Fruit fly (Drosophila melanogaster) whole organism, pupa: ENCODE measurements around the gene Cpr65Av.

ENCODE experiments used
- CG10348 ChIP-seq: fragments of 200-800 bp; sonication (Bioruptor generic); IDR thresholded peaks from 2 replicates; pipeline ENCODE4 v1.3.6; 2022; ENCODE audit warnings: missing biosample characterization, missing genetic modification characterization
- CG13204 ChIP-seq: fragments of 200-800 bp; sonication (Bioruptor generic); optimal IDR thresholded peaks from 2 replicates; lab custom pipeline; 2018; ENCODE audit warnings: missing biosample characterization, mild to moderate bottlenecking, missing genetic modification characterization, moderate library complexity
- CG15710 ChIP-seq: fragments of 200-800 bp; sonication (Bioruptor generic); optimal IDR thresholded peaks from 2 replicates; lab custom pipeline; 2018; ENCODE audit warnings: missing biosample characterization, mild to moderate bottlenecking, missing genetic modification characterization, moderate library complexity
- CG17806 ChIP-seq: fragments of 200-800 bp; sonication (Bioruptor generic); optimal IDR thresholded peaks from 2 replicates; lab custom pipeline; 2018; ENCODE audit warnings: missing biosample characterization, mild to moderate bottlenecking, missing genetic modification characterization, moderate library complexity
- CG4496 ChIP-seq: fragments of 200-800 bp; sonication (Bioruptor generic); IDR thresholded peaks from 3 replicates; pipeline ENCODE4 v1.3.6; 2022; ENCODE audit warnings: missing biosample characterization, missing genetic modification characterization
- CG8159 ChIP-seq: fragments of 200-800 bp; sonication (Bioruptor generic); optimal IDR thresholded peaks from 3 replicates; lab custom pipeline; 2018; ENCODE audit warnings: missing biosample characterization, mild to moderate bottlenecking, missing genetic modification characterization, moderate library complexity
- CG9948 ChIP-seq: fragments of 200-800 bp; sonication (Bioruptor generic); optimal IDR thresholded peaks from 2 replicates; lab custom pipeline; 2018; ENCODE audit warnings: missing biosample characterization, mild to moderate bottlenecking, missing genetic modification characterization, moderate library complexity
- D1 ChIP-seq: fragments of 200-800 bp; sonication (Bioruptor generic); optimal IDR thresholded peaks from 2 replicates; lab custom pipeline; 2018; ENCODE audit warnings: missing biosample characterization, mild to moderate bottlenecking, missing genetic modification characterization, moderate library complexity
- EcR ChIP-seq: fragments of 200-800 bp; sonication (Bioruptor generic); optimal IDR thresholded peaks from 3 replicates; lab custom pipeline; 2019; ENCODE audit warnings: missing biosample characterization, missing genetic modification characterization, mild to moderate bottlenecking, moderate library complexity, missing genetic modification reagents
- Ets98B ChIP-seq: fragments of 200-800 bp; sonication (Bioruptor generic); IDR thresholded peaks from 2 replicates; pipeline ENCODE4 v1.3.6; 2022; ENCODE audit warnings: missing biosample characterization, missing genetic modification characterization
- rn ChIP-seq: fragments of 200-800 bp; sonication (Bioruptor generic); IDR thresholded peaks from 2 replicates; pipeline ENCODE4 v1.3.6; 2022; ENCODE audit warnings: missing biosample characterization, missing genetic modification characterization

DNA sequence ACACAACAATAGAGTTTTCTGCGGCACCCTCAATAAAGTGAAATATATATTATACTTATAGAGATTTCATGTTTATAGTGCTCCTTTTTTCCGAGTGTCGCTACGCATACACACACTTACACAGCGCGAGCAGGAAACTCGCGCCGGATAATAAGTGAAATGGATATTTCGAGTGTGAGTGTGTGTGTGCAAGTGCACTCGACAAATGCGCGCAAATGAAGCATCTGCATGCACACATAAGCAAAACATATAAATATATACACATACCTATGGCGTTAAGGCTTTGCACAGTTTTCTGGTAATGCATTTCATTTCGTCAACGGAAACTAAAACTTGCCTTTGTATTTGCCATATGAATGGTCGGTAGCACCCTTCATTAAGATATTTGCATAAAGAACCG lies 24.3 kb downstream of the Cpr65Av start:
- no peak for TF ChIP-seq D1 (tag; lab: Kevin White, UChicago)
- TF ChIP-seq CG13204, result no peak
- no peak for TF ChIP-seq CG9948
- TF ChIP-seq rn (GFP tag; lab: Robert Waterston, UW), result no peak
- TF ChIP-seq CG15710 (tag; lab: Kevin White, UChicago), result no peak
- TF ChIP-seq CG17806 (tag; lab: Kevin White, UChicago), result no peak
- no peak for TF ChIP-seq CG4496 (GFP tag; lab: Robert Waterston, UW)
- TF ChIP-seq Ets98B (GFP tag; lab: Robert Waterston, UW), result no peak
- TF ChIP-seq CG8159 (tag; lab: Kevin White, UChicago), result no peak
- no peak for TF ChIP-seq EcR (GFP tag; lab: Kevin White, UChicago)
- TF ChIP-seq CG10348 (GFP tag; lab: Robert Waterston, UW), result no peak
